Fruit fly (Drosophila melanogaster) whole organism, embryonic: Measurements from ENCODE around the gene CG15641.

ENCODE experiments used
- Ada2b ChIP-seq: fragments of 200-800 bp; sonication (Bioruptor generic); IDR thresholded peaks from 2 replicates; pipeline ENCODE4 v1.3.6; 2022; ENCODE audit warnings: missing biosample characterization, missing genetic modification characterization
- CG11504 ChIP-seq: fragments of 200-800 bp; sonication (Bioruptor generic); optimal IDR thresholded peaks from 3 replicates; lab custom pipeline; 2019; ENCODE audit warnings: missing biosample characterization, mild to moderate bottlenecking, missing genetic modification characterization, moderate library complexity
- CG11723 ChIP-seq: fragments of 200-800 bp; sonication (Bioruptor generic); optimal IDR thresholded peaks from 2 replicates; lab custom pipeline; 2017; ENCODE audit warnings: missing biosample characterization, mild to moderate bottlenecking, missing genetic modification characterization
- CG12071 ChIP-seq: fragments of 200-800 bp; sonication (Bioruptor generic); optimal IDR thresholded peaks from 3 replicates; lab custom pipeline; 2018; ENCODE audit warnings: missing biosample characterization, mild to moderate bottlenecking, missing genetic modification characterization
- CG12155 ChIP-seq: fragments of 200-800 bp; sonication (Bioruptor generic); optimal IDR thresholded peaks from 3 replicates; lab custom pipeline; 2016; ENCODE audit warnings: missing biosample characterization, missing genetic modification characterization
- CG1603 ChIP-seq: fragments of 200-800 bp; sonication (Bioruptor generic); optimal IDR thresholded peaks from 2 replicates; lab custom pipeline; 2019; ENCODE audit warnings: missing biosample characterization, mild to moderate bottlenecking, missing genetic modification characterization, moderate library complexity
- CG30403 ChIP-seq: fragments of 200-800 bp; sonication (Bioruptor generic); optimal IDR thresholded peaks from 3 replicates; lab custom pipeline; 2016; ENCODE audit warnings: missing biosample characterization, missing genetic modification characterization
- CG33557 ChIP-seq: fragments of 200-800 bp; sonication (Bioruptor generic); optimal IDR thresholded peaks from 2 replicates; lab custom pipeline; 2019; ENCODE audit warnings: missing biosample characterization, mild to moderate bottlenecking, missing genetic modification characterization, moderate library complexity
- CG42726 ChIP-seq: fragments of 200-800 bp; sonication (Bioruptor generic); IDR thresholded peaks from 2 replicates; pipeline ENCODE4 v1.3.6; 2022; ENCODE audit warnings: missing biosample characterization, missing genetic modification characterization; ENCODE audit not compliant: partially characterized antibody
- CG4707 ChIP-seq: fragments of 200-800 bp; sonication (Bioruptor generic); optimal IDR thresholded peaks from 2 replicates; lab custom pipeline; 2018; ENCODE audit warnings: missing biosample characterization, mild to moderate bottlenecking, missing genetic modification characterization, moderate library complexity
- CG6254 ChIP-seq: fragments of 200-800 bp; sonication (Bioruptor generic); optimal IDR thresholded peaks from 3 replicates; lab custom pipeline; 2017; ENCODE audit warnings: mild to moderate bottlenecking, missing biosample characterization, missing genetic modification reagents, missing genetic modification characterization
- CG6765 ChIP-seq: fragments of 200-800 bp; sonication (Bioruptor generic); optimal IDR thresholded peaks from 3 replicates; lab custom pipeline; 2017; ENCODE audit warnings: missing biosample characterization, mild to moderate bottlenecking, missing genetic modification characterization
- CG6854 ChIP-seq: fragments of 200-800 bp; sonication (Bioruptor generic); optimal IDR thresholded peaks from 3 replicates; lab custom pipeline; 2017; ENCODE audit warnings: missing biosample characterization, mild to moderate bottlenecking, missing genetic modification characterization
- CG8388 ChIP-seq: fragments of 200-800 bp; sonication (Bioruptor generic); optimal IDR thresholded peaks from 2 replicates; lab custom pipeline; 2019; ENCODE audit warnings: missing biosample characterization, mild to moderate bottlenecking, missing genetic modification characterization, moderate library complexity
- CG8478 ChIP-seq: fragments of >200 bp; optimal IDR thresholded peaks from 2 replicates; lab custom pipeline; 2018
- CTCF ChIP-seq: fragments of 200-800 bp; sonication (Bioruptor generic); optimal IDR thresholded peaks from 2 replicates; lab custom pipeline; 2017; ENCODE audit warnings: missing biosample characterization, mild to moderate bottlenecking, missing genetic modification characterization, moderate library complexity
- CkIIα-i1 ChIP-seq: fragments of 200-800 bp; sonication (Bioruptor generic); IDR thresholded peaks from 2 replicates; pipeline ENCODE4 v1.3.6; 2022; ENCODE audit warnings: missing biosample characterization, missing genetic modification characterization
- Dll ChIP-seq: fragments of 200-800 bp; sonication (Bioruptor generic); IDR thresholded peaks from 4 replicates; pipeline ENCODE4 v1.3.6; 2022; ENCODE audit warnings: missing biosample characterization, missing genetic modification characterization; ENCODE audit not compliant: partially characterized antibody
- Dref ChIP-seq: fragments of 200-800 bp; sonication (Bioruptor generic); IDR thresholded peaks from 2 replicates; pipeline ENCODE4 v1.3.6; 2022; ENCODE audit warnings: missing biosample characterization, missing genetic modification characterization
- E2f2 ChIP-seq: fragments of 200-800 bp; sonication (Bioruptor generic); IDR thresholded peaks from 2 replicates; pipeline ENCODE4 v1.3.6; 2022; ENCODE audit warnings: missing biosample characterization, missing genetic modification characterization
- Fer1 ChIP-seq: fragments of 200-800 bp; sonication (Bioruptor generic); optimal IDR thresholded peaks from 2 replicates; lab custom pipeline; 2017; ENCODE audit warnings: missing biosample characterization, mild to moderate bottlenecking, missing genetic modification characterization
- HHEX ChIP-seq: fragments of 200-800 bp; sonication (Bioruptor generic); optimal IDR thresholded peaks from 3 replicates; lab custom pipeline; 2017; ENCODE audit warnings: missing biosample characterization, mild to moderate bottlenecking, missing genetic modification characterization, missing genetic modification reagents
- Med ChIP-seq: fragments of 200-800 bp; sonication (Bioruptor generic); peaks from one replicate; lab custom pipeline; 2016; ENCODE audit warnings: missing biosample characterization, missing genetic modification characterization, mild to moderate bottlenecking, inconsistent platforms, moderate library complexity
- Nf-YA ChIP-seq: fragments of 200-800 bp; sonication (Bioruptor generic); IDR thresholded peaks from 2 replicates; pipeline ENCODE4 v1.3.6; 2022; ENCODE audit warnings: missing biosample characterization, missing genetic modification characterization
- NfI ChIP-seq: fragments of 200-800 bp; sonication (Bioruptor generic); optimal IDR thresholded peaks from 3 replicates; lab custom pipeline; 2018; ENCODE audit warnings: missing biosample characterization, mild to moderate bottlenecking, missing genetic modification characterization, moderate library complexity
- Poxn ChIP-seq: fragments of 200-800 bp; sonication (Bioruptor generic); IDR thresholded peaks from 2 replicates; pipeline ENCODE4 v1.3.6; 2022; ENCODE audit warnings: missing biosample characterization, missing genetic modification characterization
- Scr ChIP-seq: fragments of 200-800 bp; sonication (Bioruptor generic); IDR thresholded peaks from 2 replicates; pipeline ENCODE4 v1.3.6; 2022; ENCODE audit warnings: missing biosample characterization, missing genetic modification characterization; ENCODE audit not compliant: partially characterized antibody
- Trl ChIP-seq, 3 experiments: fragments of >200 bp in 2 of 3; fragments of 200-800 bp in 1 of 3; sonication (Bioruptor generic) in 1 of 3; optimal IDR thresholded peaks; 2 replicates in 1 of 3; 3 replicates in 2 of 3; lab custom pipeline; 2016 to 2017; ENCODE audit warnings: missing biosample characterization in 1 of 3, missing genetic modification characterization in 1 of 3
- Xrp1 ChIP-seq: fragments of 200-800 bp; sonication (Bioruptor generic); IDR thresholded peaks from 2 replicates; pipeline ENCODE4 v1.3.6; 2022; ENCODE audit warnings: missing biosample characterization, missing genetic modification characterization
- amos ChIP-seq: fragments of 200-800 bp; sonication (Bioruptor generic); IDR thresholded peaks from 2 replicates; pipeline ENCODE4 v1.3.6; 2022; ENCODE audit warnings: missing biosample characterization, missing genetic modification characterization; ENCODE audit not compliant: partially characterized antibody
- cato ChIP-seq: fragments of 200-800 bp; sonication (Bioruptor generic); optimal IDR thresholded peaks from 2 replicates; lab custom pipeline; 2016; ENCODE audit warnings: missing biosample characterization, missing genetic modification characterization, borderline replicate concordance
- chm ChIP-seq: fragments of 200-800 bp; sonication (Bioruptor generic); IDR thresholded peaks from 2 replicates; pipeline ENCODE4 v1.3.6; 2022; ENCODE audit warnings: missing biosample characterization, missing genetic modification characterization
- dan ChIP-seq: fragments of 200-800 bp; sonication (Bioruptor generic); IDR thresholded peaks from 2 replicates; pipeline ENCODE4 v1.3.6; 2022; ENCODE audit warnings: missing biosample characterization, missing genetic modification characterization
- dmrt11E ChIP-seq: fragments of 200-800 bp; sonication (Bioruptor generic); optimal IDR thresholded peaks from 3 replicates; lab custom pipeline; 2018; ENCODE audit warnings: missing biosample characterization, mild to moderate bottlenecking, missing genetic modification characterization, moderate library complexity
- ewg ChIP-seq: fragments of 200-800 bp; sonication (Bioruptor generic); optimal IDR thresholded peaks from 3 replicates; lab custom pipeline; 2017; ENCODE audit warnings: mild to moderate bottlenecking, missing biosample characterization, missing genetic modification reagents, missing genetic modification characterization
- fd64A ChIP-seq: fragments of 200-800 bp; sonication (Bioruptor generic); optimal IDR thresholded peaks from 3 replicates; lab custom pipeline; 2018; ENCODE audit warnings: missing biosample characterization, mild to moderate bottlenecking, missing genetic modification characterization
- gem ChIP-seq: fragments of 200-800 bp; sonication (Bioruptor generic); optimal IDR thresholded peaks from 2 replicates; lab custom pipeline; 2019; ENCODE audit warnings: missing biosample characterization, mild to moderate bottlenecking, missing genetic modification characterization, moderate library complexity
- lov ChIP-seq, 2 experiments: fragments of 200-800 bp in 1 of 2; fragments of >200 bp in 1 of 2; sonication (Bioruptor generic) in 1 of 2; IDR thresholded peaks in 1 of 2; optimal IDR thresholded peaks in 1 of 2; 2 replicates in 1 of 2; 3 replicates in 1 of 2; pipeline versions ENCODE4 v1.3.6 to Lab custom; 2017 to 2022; ENCODE audit warnings: missing biosample characterization in 1 of 2, missing genetic modification characterization in 1 of 2
- nerfin-1 ChIP-seq: fragments of 200-800 bp; sonication (Bioruptor generic); optimal IDR thresholded peaks from 3 replicates; lab custom pipeline; 2019; ENCODE audit warnings: missing biosample characterization, mild to moderate bottlenecking, missing genetic modification characterization, moderate library complexity
- schlank ChIP-seq: fragments of 200-800 bp; sonication (Bioruptor generic); optimal IDR thresholded peaks from 2 replicates; lab custom pipeline; 2018; ENCODE audit warnings: missing biosample characterization, mild to moderate bottlenecking, missing genetic modification characterization
- tap ChIP-seq: fragments of 200-800 bp; optimal IDR thresholded peaks from 3 replicates; lab custom pipeline; 2019; ENCODE audit warnings: missing biosample characterization, mild to moderate bottlenecking, missing genetic modification characterization, moderate library complexity
- tgo ChIP-seq: fragments of 200-800 bp; sonication (Bioruptor generic); IDR thresholded peaks from 3 replicates; pipeline ENCODE4 v1.3.6; 2022; ENCODE audit warnings: missing biosample characterization, missing genetic modification characterization

Gene CG15641

dm6 chrX:15498791-15499190, 31.1 kb downstream of the CG15641 start (continued):
- TF ChIP-seq CG33557 = peak; percentile 61
- no peak for TF ChIP-seq Dll (GFP tag; lab: Robert Waterston, UW)
- peak; percentile 74; the same call in 1 of the 2 replicates for TF ChIP-seq chm (GFP tag; lab: Robert Waterston, UW)
- no peak for TF ChIP-seq cato (GFP tag; lab: Kevin White, UChicago)
- no peak for TF ChIP-seq E2f2 (GFP tag; lab: Robert Waterston, UW)
- no peak for TF ChIP-seq NfI
- TF ChIP-seq nerfin-1 (tag; lab: Kevin White, UChicago) = no peak
- peak; percentile 45; the same call in 1 of the 2 replicates for TF ChIP-seq Xrp1 (GFP tag; lab: Robert Waterston, UW)
- peak; percentile 15 for TF ChIP-seq dmrt11E (tag; lab: Kevin White, UChicago)
- no peak for TF ChIP-seq lov (optimal IDR thresholded peaks at IDR 0.05; lab: Kevin White, UChicago)
- 0 out of 3 replicates have a peak, but pooled peaks have one; percentile 40 for TF ChIP-seq lov (GFP tag; IDR thresholded peaks at IDR 0.05; lab: Robert Waterston, UW)
- TF ChIP-seq Poxn (GFP tag; lab: Robert Waterston, UW) = no peak
- no peak for TF ChIP-seq CG6254 (GFP tag; lab: Kevin White, UChicago)
- TF ChIP-seq CG8388 (GFP tag; lab: Kevin White, UChicago) = peak; percentile 10
- peak; percentile 36; the same call in 1 of the 2 replicates for TF ChIP-seq amos (GFP tag; lab: Robert Waterston, UW)
- peak; percentile 53 for TF ChIP-seq CG12155
- no peak for TF ChIP-seq schlank (tag; lab: Kevin White, UChicago)
- TF ChIP-seq tgo (GFP tag; lab: Robert Waterston, UW) = no peak
- peak; percentile 19 for TF ChIP-seq CG11504 (tag; lab: Kevin White, UChicago)
- TF ChIP-seq CG42726 (GFP tag; lab: Robert Waterston, UW) = 0 out of 2 replicates have a peak, but pooled peaks have one; percentile 40
- no peak for TF ChIP-seq Fer1 (GFP tag; lab: Kevin White, UChicago)
- TF ChIP-seq fd64A (GFP tag; lab: Kevin White, UChicago) = peak; percentile 42
- TF ChIP-seq gem = peak; percentile 4
- no peak for TF ChIP-seq CG8478 (lab: Kevin White, UChicago)
- TF ChIP-seq Dref (GFP tag; lab: Robert Waterston, UW) = no peak
- TF ChIP-seq CTCF (GFP tag; lab: Kevin White, UChicago) = peak; percentile 50
- TF ChIP-seq CG1603 (tag; lab: Kevin White, UChicago) = peak; percentile 46
- no peak for TF ChIP-seq dan (GFP tag; lab: Robert Waterston, UW)
- no peak for TF ChIP-seq CG30403 (GFP tag; lab: Kevin White, UChicago)
- TF ChIP-seq Trl (optimal IDR thresholded peaks at IDR 0.05; lab: Kevin White, UChicago) = no peak
- TF ChIP-seq Trl (GFP tag; optimal IDR thresholded peaks at IDR 0.05; lab: Kevin White, UChicago) = peak; percentile 21
- TF ChIP-seq HHEX (GFP tag; lab: Kevin White, UChicago) = peak; percentile 1
- 0 out of 2 replicates have a peak, but pooled peaks have one; percentile 28 for TF ChIP-seq Nf-YA (GFP tag; lab: Robert Waterston, UW)
- no peak for TF ChIP-seq CG12071 (GFP tag; lab: Kevin White, UChicago)
- no peak for TF ChIP-seq CkIIα-i1 (GFP tag; lab: Robert Waterston, UW)
- TF ChIP-seq ewg (GFP tag; lab: Kevin White, UChicago) = no peak
- peak; percentile 15 for TF ChIP-seq tap (tag; lab: Kevin White, UChicago)
- TF ChIP-seq CG6765 (GFP tag; lab: Kevin White, UChicago) = no peak
- peak; percentile 85 for TF ChIP-seq Med (GFP tag; lab: Kevin White, UChicago)
- peak; percentile 18 for TF ChIP-seq CG11723 (GFP tag; lab: Kevin White, UChicago)
- TF ChIP-seq CG4707 = peak; percentile 25
- 0 out of 2 replicates have a peak, but pooled peaks have one; percentile 8 for TF ChIP-seq Ada2b
- TF ChIP-seq Scr (GFP tag; lab: Robert Waterston, UW) = peak; percentile 13; the same call in 1 of the 2 replicates
- TF ChIP-seq CG6854 (GFP tag; lab: Kevin White, UChicago) = no peak
